Worm (Caenorhabditis elegans): ENCODE results near the gene F09E10.6.

ce11 chrX:1476005-1476404, 21.5 kb downstream of the F09E10.6 start:
- no peak for TF ChIP-seq ets-7 (tag; optimal IDR thresholded peaks at IDR 0.05)
- TF ChIP-seq ama-1 (optimal IDR thresholded peaks at IDR 0.05) = no peak
- no peak for TF ChIP-seq hnd-1 (tag; optimal IDR thresholded peaks at IDR 0.05)
- no peak for TF ChIP-seq flt-1 (GFP tag; IDR thresholded peaks at IDR 0.05)

Data from whole organism, early embryonic.